Worm (Caenorhabditis elegans): ENCODE results near the gene sru-2.

sru-2 gene

ce11 chrIV:9486779-9487178 lies 707 bp downstream of the sru-2 start:
- TF ChIP-seq cog-1 (tag; optimal IDR thresholded peaks at IDR 0.05) (no peak), ztf-23 (GFP tag; IDR thresholded peaks at IDR 0.05) (no peak), ref-1 (GFP tag; conservative IDR thresholded peaks at IDR 0.05) (no peak), flt-1 (GFP tag; IDR thresholded peaks at IDR 0.05) (no peak), ztf-29 (GFP tag; IDR thresholded peaks at IDR 0.05) (no peak), tab-1 (GFP tag; IDR thresholded peaks at IDR 0.05) (no peak), med-1 (GFP tag; optimal IDR thresholded peaks at IDR 0.05; ENCODE audit: insufficient read depth) (no peak), T22C8.4 (GFP tag; IDR thresholded peaks at IDR 0.05) (no peak), klf-2 (GFP tag; conservative IDR thresholded peaks at IDR 0.05) (no peak)

ce11 chrIV:9488315-9488714 lies 2.2 kb downstream of the sru-2 start, which contains the start of gene sru-1:
Gene sru-1, plus strand, starts transcription at chrIV:9488615.
- TF ChIP-seq ztf-23 (GFP tag; IDR thresholded peaks at IDR 0.05) (no peak), ztf-29 (GFP tag; IDR thresholded peaks at IDR 0.05) (no peak), ref-1 (GFP tag; conservative IDR thresholded peaks at IDR 0.05) (no peak), klf-2 (GFP tag; conservative IDR thresholded peaks at IDR 0.05) (no peak), cog-1 (tag; optimal IDR thresholded peaks at IDR 0.05) (no peak), flt-1 (GFP tag; IDR thresholded peaks at IDR 0.05) (no peak), tab-1 (GFP tag; IDR thresholded peaks at IDR 0.05) (no peak), T22C8.4 (GFP tag; IDR thresholded peaks at IDR 0.05) (no peak), med-1 (GFP tag; optimal IDR thresholded peaks at IDR 0.05; ENCODE audit: insufficient read depth) (no peak)

- no peak for TF ChIP-seq T22C8.4 (GFP tag; IDR thresholded peaks at IDR 0.05)
- no peak for TF ChIP-seq klf-2 (GFP tag; conservative IDR thresholded peaks at IDR 0.05)
- no peak for TF ChIP-seq ztf-29 (GFP tag; IDR thresholded peaks at IDR 0.05)
- TF ChIP-seq cog-1 (tag; optimal IDR thresholded peaks at IDR 0.05) = no peak
- no peak for TF ChIP-seq flt-1 (GFP tag; IDR thresholded peaks at IDR 0.05)
- no peak for TF ChIP-seq med-1 (GFP tag; optimal IDR thresholded peaks at IDR 0.05; ENCODE audit: insufficient read depth)
- no peak for TF ChIP-seq tab-1 (GFP tag; IDR thresholded peaks at IDR 0.05)
- TF ChIP-seq ref-1 (GFP tag; conservative IDR thresholded peaks at IDR 0.05) = no peak
- TF ChIP-seq ztf-23 (GFP tag; IDR thresholded peaks at IDR 0.05) = no peak
Observed at ce11 chrIV:9490320-9490719, 4.2 kb downstream of the sru-2 start, which contains the start of gene sru-6. Gene sru-6, plus strand, starts transcription at chrIV:9490620.

- TF ChIP-seq flt-1 (GFP tag; IDR thresholded peaks at IDR 0.05) (no peak), klf-2 (GFP tag; conservative IDR thresholded peaks at IDR 0.05) (no peak), ztf-23 (GFP tag; IDR thresholded peaks at IDR 0.05) (no peak), ref-1 (GFP tag; conservative IDR thresholded peaks at IDR 0.05) (no peak), cog-1 (tag; optimal IDR thresholded peaks at IDR 0.05) (no peak)
Observed at ce11 chrIV:9496306-9496705, 10.2 kb downstream of the sru-2 start, which contains the start of gene sru-3. Gene sru-3, plus strand, starts transcription at chrIV:9496606.

ce11 chrIV:9498088-9498487 lies 12.0 kb downstream of the sru-2 start, which contains the start of gene sru-4:
Gene sru-4, plus strand, starts transcription at chrIV:9498388.
- no peak for TF ChIP-seq med-1 (GFP tag; optimal IDR thresholded peaks at IDR 0.05; ENCODE audit: insufficient read depth)
- TF ChIP-seq tab-1 (GFP tag; IDR thresholded peaks at IDR 0.05) = no peak
- no peak for TF ChIP-seq flt-1 (GFP tag; IDR thresholded peaks at IDR 0.05)
- no peak for TF ChIP-seq ztf-23 (GFP tag; IDR thresholded peaks at IDR 0.05)
- TF ChIP-seq cog-1 (tag; optimal IDR thresholded peaks at IDR 0.05) = no peak
- no peak for TF ChIP-seq ztf-29 (GFP tag; IDR thresholded peaks at IDR 0.05)
- TF ChIP-seq T22C8.4 (GFP tag; IDR thresholded peaks at IDR 0.05) = no peak
- no peak for TF ChIP-seq klf-2 (GFP tag; conservative IDR thresholded peaks at IDR 0.05)
- TF ChIP-seq ref-1 (GFP tag; conservative IDR thresholded peaks at IDR 0.05) = no peak

ce11 chrIV:9499636-9500035 lies 13.6 kb downstream of the sru-2 start:
- TF ChIP-seq med-1 (GFP tag; optimal IDR thresholded peaks at IDR 0.05; ENCODE audit: insufficient read depth) = no peak
- no peak for TF ChIP-seq tab-1 (GFP tag; IDR thresholded peaks at IDR 0.05)
- TF ChIP-seq T22C8.4 (GFP tag; IDR thresholded peaks at IDR 0.05) = no peak

ce11 chrIV:9500100-9500499 lies 14.0 kb downstream of the sru-2 start, which contains the start of gene ugt-21:
Gene ugt-21, plus strand, starts transcription at chrIV:9500311.
- TF ChIP-seq med-1 (GFP tag; optimal IDR thresholded peaks at IDR 0.05; ENCODE audit: insufficient read depth) (no peak), klf-2 (GFP tag; conservative IDR thresholded peaks at IDR 0.05) (no peak), flt-1 (GFP tag; IDR thresholded peaks at IDR 0.05) (no peak), T22C8.4 (GFP tag; IDR thresholded peaks at IDR 0.05) (no peak), ztf-29 (GFP tag; IDR thresholded peaks at IDR 0.05) (no peak), tab-1 (GFP tag; IDR thresholded peaks at IDR 0.05) (no peak), ztf-23 (GFP tag; IDR thresholded peaks at IDR 0.05) (no peak), cog-1 (tag; optimal IDR thresholded peaks at IDR 0.05) (no peak), ref-1 (GFP tag; conservative IDR thresholded peaks at IDR 0.05) (no peak)

- TF ChIP-seq flt-1 (GFP tag; IDR thresholded peaks at IDR 0.05) (no peak), med-1 (GFP tag; optimal IDR thresholded peaks at IDR 0.05; ENCODE audit: insufficient read depth) (no peak), tab-1 (GFP tag; IDR thresholded peaks at IDR 0.05) (no peak), T22C8.4 (GFP tag; IDR thresholded peaks at IDR 0.05) (no peak), cog-1 (tag; optimal IDR thresholded peaks at IDR 0.05) (no peak), ztf-29 (GFP tag; IDR thresholded peaks at IDR 0.05) (no peak), klf-2 (GFP tag; conservative IDR thresholded peaks at IDR 0.05) (no peak), ref-1 (GFP tag; conservative IDR thresholded peaks at IDR 0.05) (no peak), ztf-23 (GFP tag; IDR thresholded peaks at IDR 0.05) (no peak)
Observed at ce11 chrIV:9506251-9506650, 20.2 kb downstream of the sru-2 start, which contains the start of gene ttr-9. Gene ttr-9, minus strand, starts transcription at chrIV:9506351.

- TF ChIP-seq flt-1 (GFP tag; IDR thresholded peaks at IDR 0.05) = no peak
Observed at ce11 chrIV:9508612-9509011, 22.5 kb downstream of the sru-2 start, which contains the start of gene ethe-1. Gene ethe-1, minus strand, starts transcription at chrIV:9508761.

- no peak for TF ChIP-seq ref-1 (GFP tag; conservative IDR thresholded peaks at IDR 0.05)
- no peak for TF ChIP-seq ztf-29 (GFP tag; IDR thresholded peaks at IDR 0.05)
- no peak for TF ChIP-seq flt-1 (GFP tag; IDR thresholded peaks at IDR 0.05)
- TF ChIP-seq klf-2 (GFP tag; conservative IDR thresholded peaks at IDR 0.05) = no peak
Observed at ce11 chrIV:9510439-9510838, 24.4 kb downstream of the sru-2 start, which contains the start of gene C33A12.4. Gene C33A12.4, minus strand, starts transcription at chrIV:9510569.
